Worm (Caenorhabditis elegans) whole organism, L1 larva: ENCODE results near the gene Y49E10.10.
"Not testable (repeated sequence)": the region's sequence is repeated elsewhere in the genome, so short reads cannot be mapped to it uniquely, and the experiment has no call there.

Source experiments
- F16B12.6 ChIP-seq: fragments of 150-350 bp; optimal IDR thresholded peaks from 2 replicates; lab custom pipeline; 2014; ENCODE audit warnings: missing biosample characterization, missing genetic modification characterization
- ama-1 ChIP-seq: fragments of 150-350 bp; optimal IDR thresholded peaks from 2 replicates; lab custom pipeline; 2014
- dpl-1 ChIP-seq, 3 experiments: fragments of 150-350 bp in 2 of 3; sonication (generic microtip) in 1 of 3; optimal IDR thresholded peaks; 2 replicates each; lab custom pipeline; 2014 to 2017; ENCODE audit warnings: missing biosample characterization in 3 of 3, missing genetic modification characterization in 3 of 3, missing genetic modification reagents in 3 of 3
- elt-2 ChIP-seq: sonication (generic microtip); optimal IDR thresholded peaks from 2 replicates; lab custom pipeline; 2016; ENCODE audit warnings: missing genetic modification characterization, mild to moderate bottlenecking, inconsistent platforms, missing compliant biosample characterization, missing genetic modification reagents
- grh-1 ChIP-seq: fragments of 200-800 bp; sonication (Bioruptor generic); IDR thresholded peaks from 2 replicates; pipeline ENCODE4 v1.3.6; 2022; ENCODE audit warnings: missing genetic modification reagents, missing genetic modification characterization, missing compliant biosample characterization
- lin-13 ChIP-seq: fragments of 150-350 bp; optimal IDR thresholded peaks from 2 replicates; lab custom pipeline; 2014; ENCODE audit warnings: missing biosample characterization, missing genetic modification reagents, missing genetic modification characterization
- mab-9 ChIP-seq: fragments of 200-800 bp; sonication (Bioruptor generic); IDR thresholded peaks from 2 replicates; pipeline ENCODE4 v1.3.6; 2022; ENCODE audit warnings: missing genetic modification reagents, missing genetic modification characterization, missing compliant biosample characterization
- nhr-237 ChIP-seq: fragments of 150-350 bp; optimal IDR thresholded peaks from 2 replicates; lab custom pipeline; 2014; ENCODE audit warnings: missing biosample characterization, missing genetic modification characterization
- nhr-76 ChIP-seq: sonication (generic microtip); optimal IDR thresholded peaks from 2 replicates; lab custom pipeline; 2017; ENCODE audit warnings: missing biosample characterization, missing genetic modification characterization
- pag-3 ChIP-seq: sonication (generic microtip); optimal IDR thresholded peaks from 2 replicates; lab custom pipeline; 2017; ENCODE audit warnings: missing genetic modification characterization, mild to moderate bottlenecking, missing compliant biosample characterization, antibody characterized with exemption, borderline replicate concordance; ENCODE audit not compliant: insufficient read depth
- zag-1 ChIP-seq: fragments of 150-350 bp; optimal IDR thresholded peaks from 2 replicates; lab custom pipeline; 2014; ENCODE audit warnings: missing biosample characterization, missing genetic modification characterization

- not testable (repeated sequence) for TF ChIP-seq F16B12.6 (tag; lab: Kevin White, UChicago); nhr-76 (tag; lab: Kevin White, UChicago); grh-1; pag-3 (tag; lab: Kevin White, UChicago); mab-9 (GFP tag; lab: Robert Waterston, UW); zag-1 (tag; lab: Kevin White, UChicago); dpl-1 (GFP tag; optimal IDR thresholded peaks at IDR 0.05; lab: Kevin White, UChicago); nhr-237 (tag; lab: Kevin White, UChicago); elt-2 (tag; lab: Kevin White, UChicago); lin-13 (GFP tag; lab: Kevin White, UChicago); ama-1 (lab: Kevin White, UChicago)
Observed at ce11 chrIII:12383709-12384108, 11.6 kb upstream of the Y49E10.10 start, which contains the start of gene Y49E10.4.
